Worm (Caenorhabditis elegans): ENCODE results near the gene prdx-3.

The prdx-3 gene

ce11 chrIII:4417956-4418355, 10.7 kb downstream of the prdx-3 start, which contains the start of the genes R07E5.19 and pdcd-2:
Gene R07E5.19, minus strand, starts transcription at chrIII:4418056.
Gene pdcd-2, minus strand, starts transcription at chrIII:4418057.
- no peak for TF ChIP-seq W03F9.2 (tag; optimal IDR thresholded peaks at IDR 0.05)
- TF ChIP-seq him-1 (tag; optimal IDR thresholded peaks at IDR 0.05): no peak
- TF ChIP-seq dao-5 (tag; optimal IDR thresholded peaks at IDR 0.05): no peak

ce11 chrIII:4419117-4419978, 12.1 kb downstream of the prdx-3 start, which contains the start of the genes R07E5.7 and cku-80:
Gene R07E5.7, minus strand, starts transcription at chrIII:4419167.
Gene cku-80, plus strand, starts transcription at chrIII:4419848.
- peak; percentile 73 for TF ChIP-seq W03F9.2 (tag; optimal IDR thresholded peaks at IDR 0.05)
- no peak for TF ChIP-seq dao-5 (tag; optimal IDR thresholded peaks at IDR 0.05)

- no peak for TF ChIP-seq him-1 (tag; optimal IDR thresholded peaks at IDR 0.05)
Measured at ce11 chrIII:4428797-4429196, 21.6 kb downstream of the prdx-3 start.

ce11 chrIII:4429402-4429801, 22.2 kb downstream of the prdx-3 start, which contains the start of gene C28A5.6:
Gene C28A5.6, minus strand, starts transcription at chrIII:4429502.
- no peak for TF ChIP-seq dao-5 (tag; optimal IDR thresholded peaks at IDR 0.05)
- TF ChIP-seq him-1 (tag; optimal IDR thresholded peaks at IDR 0.05): no peak
- TF ChIP-seq W03F9.2 (tag; optimal IDR thresholded peaks at IDR 0.05): no peak

ce11 chrIII:4434294-4434781, 27.1 kb downstream of the prdx-3 start, which contains the start of gene C28A5.1:
Gene C28A5.1, minus strand, starts transcription at chrIII:4434344.
- TF ChIP-seq W03F9.2 (tag; optimal IDR thresholded peaks at IDR 0.05): peak; percentile 52
- no peak for TF ChIP-seq him-1 (tag; optimal IDR thresholded peaks at IDR 0.05)

- TF ChIP-seq W03F9.2 (tag; optimal IDR thresholded peaks at IDR 0.05) (no peak), dao-5 (tag; optimal IDR thresholded peaks at IDR 0.05) (no peak), him-1 (tag; optimal IDR thresholded peaks at IDR 0.05) (no peak)
Measured at ce11 chrIII:4435262-4435661, 28.0 kb downstream of the prdx-3 start.

ce11 chrIII:4439493-4439983, 32.3 kb downstream of the prdx-3 start, which contains the start of gene C28A5.2:
Gene C28A5.2, minus strand, starts transcription at chrIII:4439543.
- TF ChIP-seq dao-5 (tag; optimal IDR thresholded peaks at IDR 0.05) (no peak), him-1 (tag; optimal IDR thresholded peaks at IDR 0.05) (no peak), W03F9.2 (tag; optimal IDR thresholded peaks at IDR 0.05) (no peak)

ce11 chrIII:4441781-4442180, 34.5 kb downstream of the prdx-3 start, which contains the start of gene nex-3:
Gene nex-3, plus strand, starts transcription at chrIII:4442081.
- no peak for TF ChIP-seq him-1 (tag; optimal IDR thresholded peaks at IDR 0.05)
- TF ChIP-seq dao-5 (tag; optimal IDR thresholded peaks at IDR 0.05): no peak
- TF ChIP-seq W03F9.2 (tag; optimal IDR thresholded peaks at IDR 0.05): no peak

- TF ChIP-seq dao-5 (tag; optimal IDR thresholded peaks at IDR 0.05) (no peak), him-1 (tag; optimal IDR thresholded peaks at IDR 0.05) (no peak), W03F9.2 (tag; optimal IDR thresholded peaks at IDR 0.05) (no peak)
Measured at ce11 chrIII:4444492-4444891, 37.2 kb downstream of the prdx-3 start.

ce11 chrIII:4448029-4448428, 40.8 kb downstream of the prdx-3 start:
- no peak for TF ChIP-seq dao-5 (tag; optimal IDR thresholded peaks at IDR 0.05)
- TF ChIP-seq W03F9.2 (tag; optimal IDR thresholded peaks at IDR 0.05): no peak
- no peak for TF ChIP-seq him-1 (tag; optimal IDR thresholded peaks at IDR 0.05)

- TF ChIP-seq dao-5 (tag; optimal IDR thresholded peaks at IDR 0.05) (peak; percentile 34), W03F9.2 (tag; optimal IDR thresholded peaks at IDR 0.05) (peak; percentile 15), him-1 (tag; optimal IDR thresholded peaks at IDR 0.05) (no peak)
Measured at ce11 chrIII:4449357-4449756, 42.1 kb downstream of the prdx-3 start.

ce11 chrIII:4449893-4450579, 42.8 kb downstream of the prdx-3 start, which contains the start of gene ceh-43:
Gene ceh-43, minus strand, starts transcription at chrIII:4449943.
- TF ChIP-seq dao-5 (tag; optimal IDR thresholded peaks at IDR 0.05) (no peak), W03F9.2 (tag; optimal IDR thresholded peaks at IDR 0.05) (no peak), him-1 (tag; optimal IDR thresholded peaks at IDR 0.05) (no peak)

ce11 chrIII:4450773-4451423, 43.7 kb downstream of the prdx-3 start:
- TF ChIP-seq W03F9.2 (tag; optimal IDR thresholded peaks at IDR 0.05): no peak
- no peak for TF ChIP-seq him-1 (tag; optimal IDR thresholded peaks at IDR 0.05)
- no peak for TF ChIP-seq dao-5 (tag; optimal IDR thresholded peaks at IDR 0.05)
